Fruit fly (Drosophila melanogaster): ENCODE data around the gene wts.

Gene wts

dm6 chr3R:30843709-30844108 lies 37.3 kb upstream of the wts start:
- TF ChIP-seq CG8159 (tag; optimal IDR thresholded peaks at IDR 0.05), result peak; percentile 72
- TF ChIP-seq Pif1B (GFP tag; optimal IDR thresholded peaks at IDR 0.05), result peak; percentile 10
- TF ChIP-seq CG9948 (tag; optimal IDR thresholded peaks at IDR 0.05), result peak; percentile 34
- no peak for TF ChIP-seq CG12605 (GFP tag; IDR thresholded peaks at IDR 0.05)
- no peak for TF ChIP-seq CG13204 (GFP tag; optimal IDR thresholded peaks at IDR 0.05)
- peak; percentile 38 for TF ChIP-seq CG34367 (tag; optimal IDR thresholded peaks at IDR 0.05)
- peak; percentile 53 for TF ChIP-seq CG17806 (tag; optimal IDR thresholded peaks at IDR 0.05)
- no peak for TF ChIP-seq fd96Ca (GFP tag; IDR thresholded peaks at IDR 0.05)
- TF ChIP-seq EcR (GFP tag; optimal IDR thresholded peaks at IDR 0.05), result no peak
- no peak for TF ChIP-seq Ets98B (GFP tag; IDR thresholded peaks at IDR 0.05)
- peak; percentile 69 for TF ChIP-seq CG15710 (tag; optimal IDR thresholded peaks at IDR 0.05)

- TF ChIP-seq fd96Ca (GFP tag; IDR thresholded peaks at IDR 0.05) (no peak), CG9948 (tag; optimal IDR thresholded peaks at IDR 0.05) (peak; percentile 81), CG13204 (GFP tag; optimal IDR thresholded peaks at IDR 0.05) (peak; percentile 29), CG10348 (GFP tag; IDR thresholded peaks at IDR 0.05) (no peak), CG12605 (GFP tag; IDR thresholded peaks at IDR 0.05) (no peak), Pif1B (GFP tag; optimal IDR thresholded peaks at IDR 0.05) (peak; percentile 56), CG8301 (tag; optimal IDR thresholded peaks at IDR 0.05) (peak; percentile 15), gl (tag; optimal IDR thresholded peaks at IDR 0.05) (peak; percentile 14), CG8159 (tag; optimal IDR thresholded peaks at IDR 0.05) (peak; percentile 89), CG4496 (GFP tag; IDR thresholded peaks at IDR 0.05) (no peak; the same call in 2 of the 3 replicates), D1 (tag; optimal IDR thresholded peaks at IDR 0.05) (peak; percentile 84), rn (GFP tag; IDR thresholded peaks at IDR 0.05) (no peak), CG34367 (tag; optimal IDR thresholded peaks at IDR 0.05) (peak; percentile 81), Snoo (tag; optimal IDR thresholded peaks at IDR 0.05) (peak; percentile 74), CG15710 (tag; optimal IDR thresholded peaks at IDR 0.05) (peak; percentile 86), Pif1A (GFP tag; optimal IDR thresholded peaks at IDR 0.05) (peak; percentile 38), Ets98B (GFP tag; IDR thresholded peaks at IDR 0.05) (no peak), CG32121 (GFP tag; IDR thresholded peaks at IDR 0.05) (no peak), EcR (GFP tag; optimal IDR thresholded peaks at IDR 0.05) (peak; percentile 94), CG14655 (GFP tag; optimal IDR thresholded peaks at IDR 0.05) (peak; percentile 48), CG17806 (tag; optimal IDR thresholded peaks at IDR 0.05) (peak; percentile 76)
Measured at dm6 chr3R:30842639-30843476, 36.4 kb upstream of the wts start.

dm6 chr3R:30842199-30842598 lies 35.8 kb upstream of the wts start:
- TF ChIP-seq gl (tag; optimal IDR thresholded peaks at IDR 0.05) (no peak), CG4496 (GFP tag; IDR thresholded peaks at IDR 0.05) (peak; percentile 34; the same call in 1 of the 3 replicates), CG14655 (GFP tag; optimal IDR thresholded peaks at IDR 0.05) (peak; percentile 51), fd96Ca (GFP tag; IDR thresholded peaks at IDR 0.05) (0 out of 3 replicates have a peak, but pooled peaks have one; percentile 7), rn (GFP tag; IDR thresholded peaks at IDR 0.05) (no peak), CG32121 (GFP tag; IDR thresholded peaks at IDR 0.05) (no peak), CG13204 (GFP tag; optimal IDR thresholded peaks at IDR 0.05) (no peak), CG17806 (tag; optimal IDR thresholded peaks at IDR 0.05) (peak; percentile 82), CG15710 (tag; optimal IDR thresholded peaks at IDR 0.05) (peak; percentile 83), CG9948 (tag; optimal IDR thresholded peaks at IDR 0.05) (peak; percentile 76), Snoo (tag; optimal IDR thresholded peaks at IDR 0.05) (peak; percentile 58), CG8159 (tag; optimal IDR thresholded peaks at IDR 0.05) (peak; percentile 89), CG34367 (tag; optimal IDR thresholded peaks at IDR 0.05) (peak; percentile 70), EcR (GFP tag; optimal IDR thresholded peaks at IDR 0.05) (no peak), Ets98B (GFP tag; IDR thresholded peaks at IDR 0.05) (no peak), Pif1B (GFP tag; optimal IDR thresholded peaks at IDR 0.05) (peak; percentile 25), D1 (tag; optimal IDR thresholded peaks at IDR 0.05) (no peak), CG8301 (tag; optimal IDR thresholded peaks at IDR 0.05) (peak; percentile 27), CG10348 (GFP tag; IDR thresholded peaks at IDR 0.05) (no peak), Pif1A (GFP tag; optimal IDR thresholded peaks at IDR 0.05) (peak; percentile 63), CG12605 (GFP tag; IDR thresholded peaks at IDR 0.05) (no peak)

- peak; percentile 62 for TF ChIP-seq EcR (GFP tag; optimal IDR thresholded peaks at IDR 0.05)
- peak; percentile 74 for TF ChIP-seq CG13204 (GFP tag; optimal IDR thresholded peaks at IDR 0.05)
- no peak for TF ChIP-seq Pif1A (GFP tag; optimal IDR thresholded peaks at IDR 0.05)
Measured at dm6 chr3R:30840741-30841140, 34.3 kb upstream of the wts start.

dm6 chr3R:30833078-30833477 lies 26.7 kb upstream of the wts start:
- TF ChIP-seq CG14655 (GFP tag; optimal IDR thresholded peaks at IDR 0.05) (peak; percentile 71), D1 (tag; optimal IDR thresholded peaks at IDR 0.05) (no peak), CG17806 (tag; optimal IDR thresholded peaks at IDR 0.05) (peak; percentile 43), CG8301 (tag; optimal IDR thresholded peaks at IDR 0.05) (peak; percentile 73), CG13204 (GFP tag; optimal IDR thresholded peaks at IDR 0.05) (no peak), Pif1B (GFP tag; optimal IDR thresholded peaks at IDR 0.05) (peak; percentile 25), CG32121 (GFP tag; IDR thresholded peaks at IDR 0.05) (peak; percentile 51), CG9948 (tag; optimal IDR thresholded peaks at IDR 0.05) (peak; percentile 53), fd96Ca (GFP tag; IDR thresholded peaks at IDR 0.05) (0 out of 3 replicates have a peak, but pooled peaks have one; percentile 25), CG10348 (GFP tag; IDR thresholded peaks at IDR 0.05) (no peak), Pif1A (GFP tag; optimal IDR thresholded peaks at IDR 0.05) (peak; percentile 26), rn (GFP tag; IDR thresholded peaks at IDR 0.05) (no peak), CG8159 (tag; optimal IDR thresholded peaks at IDR 0.05) (peak; percentile 26), CG34367 (tag; optimal IDR thresholded peaks at IDR 0.05) (peak; percentile 18), EcR (GFP tag; optimal IDR thresholded peaks at IDR 0.05) (peak; percentile 52), Snoo (tag; optimal IDR thresholded peaks at IDR 0.05) (no peak), CG4496 (GFP tag; IDR thresholded peaks at IDR 0.05) (peak; percentile 73), CG15710 (tag; optimal IDR thresholded peaks at IDR 0.05) (peak; percentile 20), CG12605 (GFP tag; IDR thresholded peaks at IDR 0.05) (peak; percentile 17; the same call in 1 of the 2 replicates), gl (tag; optimal IDR thresholded peaks at IDR 0.05) (no peak), Ets98B (GFP tag; IDR thresholded peaks at IDR 0.05) (peak; percentile 35; the same call in 1 of the 2 replicates)
